Fruit fly (Drosophila melanogaster): ENCODE results near the gene CG15721.

CG15721 gene

DNA sequence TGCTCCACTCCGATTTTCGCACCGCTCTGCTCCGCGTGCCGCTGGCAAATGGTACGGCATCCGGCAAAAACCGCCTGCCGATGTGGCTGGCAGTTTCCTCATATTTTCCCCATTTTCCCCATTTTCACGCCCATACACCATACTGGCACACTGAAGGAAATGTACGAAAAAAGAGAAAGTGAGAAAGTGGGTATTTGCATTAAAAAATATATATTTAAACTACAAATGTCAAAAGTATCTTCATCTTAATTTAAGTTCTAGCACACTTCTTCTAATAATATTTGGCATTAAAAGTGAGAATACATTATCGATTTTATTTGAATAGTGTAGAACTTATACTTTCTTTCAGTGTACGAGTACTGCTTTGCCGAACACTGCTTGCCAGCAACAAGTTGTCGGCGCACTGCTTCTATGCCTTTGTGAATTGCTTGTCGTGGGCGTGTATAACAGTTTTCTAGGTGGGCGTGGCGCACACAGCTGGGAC, 13.1 kb upstream of the CG15721 start, which contains the start of gene hec:
TSS of gene hec (minus strand) at position 51 of the 484 bp plus-strand sequence.
- TF ChIP-seq CG10669 (GFP tag; optimal IDR thresholded peaks at IDR 0.05) = no peak
- peak; percentile 21 for TF ChIP-seq CG32006 (GFP tag; optimal IDR thresholded peaks at IDR 0.05)
- peak; percentile 22 for TF ChIP-seq svp (GFP tag)
- TF ChIP-seq Eip78C (GFP tag) = peak; percentile 48

DNA sequence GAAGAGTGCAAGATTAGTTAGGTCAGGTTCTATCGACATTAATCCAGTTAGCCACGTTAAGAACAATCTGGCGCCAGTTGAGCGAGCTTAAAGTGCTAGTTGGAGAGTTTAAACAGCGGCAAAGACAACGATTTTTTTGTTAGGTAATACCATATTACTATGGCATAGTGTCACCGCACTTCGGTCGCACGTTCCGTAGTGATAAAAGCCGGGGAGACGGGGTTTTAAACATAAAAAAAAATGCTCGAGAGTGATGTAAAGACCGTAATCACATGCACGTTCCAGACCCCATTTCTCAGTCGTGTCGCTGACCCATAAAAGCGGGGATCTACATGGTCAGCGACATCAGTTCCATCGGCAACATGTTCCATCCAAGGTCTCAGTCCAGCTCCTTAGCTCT, 11.6 kb upstream of the CG15721 start, which contains the start of gene CG32642:
TSS of gene CG32642 (plus strand) at position 301 of the 400 bp plus-strand sequence.
- TF ChIP-seq achi (GFP tag; optimal IDR thresholded peaks at IDR 0.05) (no peak), spab (GFP tag; optimal IDR thresholded peaks at IDR 0.05) (no peak), esn (GFP tag; optimal IDR thresholded peaks at IDR 0.05) (no peak), CG10669 (GFP tag; optimal IDR thresholded peaks at IDR 0.05) (no peak), Blimp-1 (GFP tag; optimal IDR thresholded peaks at IDR 0.05) (no peak), Hr38 (GFP tag; optimal IDR thresholded peaks at IDR 0.05) (no peak), CG3032 (tag; optimal IDR thresholded peaks at IDR 0.05) (no peak), CG8319 (GFP tag; optimal IDR thresholded peaks at IDR 0.05) (no peak), Ets21C (GFP tag; optimal IDR thresholded peaks at IDR 0.05) (no peak), Eip78C (GFP tag) (no peak), Sox102F (GFP tag; optimal IDR thresholded peaks at IDR 0.05) (no peak), dac (GFP tag; optimal IDR thresholded peaks at IDR 0.05) (no peak), Gug (GFP tag; IDR thresholded peaks at IDR 0.05) (no peak)

DNA sequence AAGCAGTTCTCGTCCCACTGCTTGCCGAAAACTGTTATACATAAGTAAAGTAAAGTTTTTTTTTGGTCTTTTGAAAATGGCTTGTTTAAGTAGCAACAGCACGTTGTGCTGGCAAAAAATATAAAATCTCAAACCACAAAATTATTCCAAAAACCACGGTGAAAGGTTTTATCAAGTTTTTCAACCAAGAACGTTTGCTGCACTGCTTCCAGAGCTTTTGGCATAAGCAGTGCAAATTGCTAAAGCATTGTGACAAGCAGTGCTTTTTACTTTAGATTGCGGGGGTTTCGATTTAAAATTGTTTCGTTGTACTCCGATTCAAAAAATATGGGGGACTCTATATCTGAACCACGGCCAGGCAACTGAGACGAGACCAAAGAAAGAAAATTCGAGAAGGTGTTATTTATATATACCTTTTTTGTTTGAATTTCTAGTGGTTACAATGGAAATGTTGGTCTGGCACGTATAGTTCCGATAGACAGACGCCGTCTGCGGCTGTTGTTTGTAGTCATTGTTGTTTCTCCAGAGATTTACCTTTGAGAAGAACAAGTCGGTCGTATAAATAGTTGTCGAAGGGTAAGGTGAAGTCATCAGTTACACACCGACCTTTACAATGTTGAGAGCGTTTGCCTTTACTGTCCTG, 3.1 kb upstream of the CG15721 start, which contains the start of gene Mur11Da:
TSS of gene Mur11Da (plus strand) at position 593 of the 643 bp plus-strand sequence.
- TF ChIP-seq CG16779 (tag; optimal IDR thresholded peaks at IDR 0.05) (no peak), Gug (GFP tag; IDR thresholded peaks at IDR 0.05) (no peak), cyc (GFP tag; optimal IDR thresholded peaks at IDR 0.05) (no peak), acj6 (GFP tag; optimal IDR thresholded peaks at IDR 0.05) (no peak), salr (GFP tag; optimal IDR thresholded peaks at IDR 0.05) (no peak), CG31627 (GFP tag; optimal IDR thresholded peaks at IDR 0.05) (no peak), CG15336 (GFP tag; IDR thresholded peaks at IDR 0.05) (no peak), Hr39 (GFP tag; optimal IDR thresholded peaks at IDR 0.05) (no peak), CG10669 (GFP tag; optimal IDR thresholded peaks at IDR 0.05) (no peak), CG11762 (GFP tag; optimal IDR thresholded peaks at IDR 0.05; ENCODE audit: insufficient read depth) (no peak), Lpt (GFP tag; optimal IDR thresholded peaks at IDR 0.05) (no peak), Eip78C (GFP tag) (no peak), esn (GFP tag; optimal IDR thresholded peaks at IDR 0.05) (no peak)

DNA sequence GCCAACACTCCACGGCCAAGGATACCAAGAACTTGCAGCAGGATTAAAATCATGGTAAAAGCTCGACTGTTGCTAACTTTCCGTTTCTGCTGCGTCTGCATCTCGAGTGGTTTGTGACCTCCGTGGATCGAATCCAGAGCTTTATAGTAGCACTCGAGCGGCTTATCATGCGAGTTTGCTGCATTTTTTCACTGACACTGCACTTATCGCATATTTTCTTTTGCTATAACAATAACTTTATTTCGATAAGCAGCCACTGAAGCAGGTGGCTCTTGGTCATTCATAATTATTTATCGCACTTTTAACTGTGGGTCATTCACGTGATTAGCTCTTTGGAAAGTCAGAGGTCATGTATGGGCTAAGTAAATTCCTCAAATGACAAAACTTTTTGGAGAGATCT, 5.6 kb downstream of the CG15721 start, which contains the start of gene CG12716:
TSS of gene CG12716 (minus strand) at position 101 of the 400 bp plus-strand sequence.
- TF ChIP-seq Ets21C (GFP tag; optimal IDR thresholded peaks at IDR 0.05) (no peak), Eip75B (GFP tag; optimal IDR thresholded peaks at IDR 0.05) (no peak), spab (GFP tag; optimal IDR thresholded peaks at IDR 0.05) (no peak), CG8632 (GFP tag; optimal IDR thresholded peaks at IDR 0.05) (no peak), Hr38 (GFP tag; optimal IDR thresholded peaks at IDR 0.05) (no peak), vri (GFP tag; optimal IDR thresholded peaks at IDR 0.05) (no peak), dac (GFP tag; optimal IDR thresholded peaks at IDR 0.05) (no peak), salr (GFP tag; optimal IDR thresholded peaks at IDR 0.05) (no peak), esn (GFP tag; optimal IDR thresholded peaks at IDR 0.05) (no peak), CG7368 (GFP tag; optimal IDR thresholded peaks at IDR 0.05) (no peak), CG11902 (GFP tag; optimal IDR thresholded peaks at IDR 0.05) (no peak)

DNA sequence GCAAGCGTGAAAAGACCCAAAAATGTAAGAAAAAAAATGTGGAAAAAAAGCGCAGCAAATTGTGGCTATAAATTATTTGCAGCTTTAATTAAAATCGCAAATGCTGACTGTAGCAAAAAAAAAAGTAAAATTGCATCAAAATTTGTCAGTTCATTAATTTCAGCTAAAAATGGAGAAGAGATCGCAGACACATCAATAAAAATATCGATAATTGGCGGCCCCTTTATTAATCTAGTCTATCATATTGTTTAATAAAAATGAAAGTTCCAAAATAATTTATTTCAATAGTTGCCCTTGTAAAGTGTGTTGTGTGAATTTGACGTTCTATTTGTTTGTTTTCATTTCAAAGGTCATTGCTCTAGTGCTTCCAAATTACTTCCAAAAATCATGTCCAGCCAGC, 13.7 kb downstream of the CG15721 start, which contains the start of gene CG32643:
TSS of gene CG32643 (plus strand) at position 301 of the 400 bp plus-strand sequence.
- TF ChIP-seq Eip75B (GFP tag; optimal IDR thresholded peaks at IDR 0.05) (no peak), dac (GFP tag; optimal IDR thresholded peaks at IDR 0.05) (no peak), Hr38 (GFP tag; optimal IDR thresholded peaks at IDR 0.05) (no peak), CG8119 (GFP tag; IDR thresholded peaks at IDR 0.05) (no peak), CG10631 (GFP tag; optimal IDR thresholded peaks at IDR 0.05) (no peak)

All from whole organism, prepupa.